Worm (Caenorhabditis elegans) whole organism, L4/young adult: Measurements from ENCODE around the gene unc-78.

ENCODE experiments used
- W03F9.2 ChIP-seq: fragments of 150-350 bp; optimal IDR thresholded peaks from 2 replicates; lab custom pipeline; 2014; ENCODE audit warnings: missing biosample characterization, missing genetic modification characterization
- dao-5 ChIP-seq: sonication (generic microtip); optimal IDR thresholded peaks from 2 replicates; lab custom pipeline; 2016; ENCODE audit warnings: missing genotype, missing genetic modification characterization, moderate library complexity, missing compliant biosample characterization
- him-1 ChIP-seq: sonication (generic microtip); optimal IDR thresholded peaks from 2 replicates; lab custom pipeline; 2016; ENCODE audit warnings: missing genotype, missing genetic modification reagents, missing genetic modification characterization, missing compliant biosample characterization

unc-78 gene

DNA sequence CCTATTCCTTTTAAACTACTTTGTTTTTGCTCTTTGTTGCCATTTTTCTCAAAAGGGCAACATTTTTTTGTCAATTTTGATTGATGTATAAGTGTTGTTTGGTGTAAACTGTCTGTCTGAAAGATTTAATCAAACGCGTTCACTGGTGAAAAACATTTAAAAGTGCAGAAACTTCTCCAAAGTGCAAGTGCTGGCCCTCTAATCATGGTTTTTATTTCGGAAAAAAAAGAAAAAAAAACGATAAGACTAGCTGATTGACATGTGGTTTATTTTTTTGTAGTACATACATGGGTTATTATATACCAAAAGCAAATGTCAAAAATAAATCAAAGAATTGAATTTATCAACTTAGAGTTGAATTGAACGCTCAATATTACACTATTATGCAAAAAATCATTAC, 49.0 kb downstream of the unc-78 start, which contains the start of gene dhs-26:
dhs-26 (minus strand) TSS at position 116 of the 400 bp plus-strand sequence.
- TF ChIP-seq him-1 (tag; lab: Kevin White, UChicago) (no peak), W03F9.2 (tag; lab: Kevin White, UChicago) (no peak), dao-5 (tag; lab: Kevin White, UChicago) (no peak)
